Worm (Caenorhabditis elegans): ENCODE measurements around the gene elp-1.

DNA sequence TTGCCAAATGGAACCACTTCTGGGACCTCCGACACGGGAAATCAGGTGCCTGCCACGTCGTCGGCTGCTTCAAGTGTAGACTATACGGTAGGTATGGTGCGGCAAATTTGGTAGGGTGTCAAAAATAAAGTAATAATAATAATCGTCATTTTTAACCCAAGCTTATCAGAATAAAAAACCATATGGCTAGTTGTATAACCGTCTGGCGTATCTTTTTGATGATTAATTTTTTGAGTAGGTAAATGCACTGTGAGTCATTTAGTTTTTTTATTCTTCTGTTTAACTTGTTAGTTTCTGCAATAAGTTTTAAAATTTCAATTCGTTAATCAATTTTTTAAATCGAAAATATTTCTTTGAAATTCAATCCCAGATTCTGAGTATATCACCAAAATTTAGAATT, 14.5 kb downstream of the elp-1 start:
- no peak for TF ChIP-seq ama-1 (optimal IDR thresholded peaks at IDR 0.05)
- no peak for TF ChIP-seq B0310.2 (tag; optimal IDR thresholded peaks at IDR 0.05)
- no peak for TF ChIP-seq tbx-37 (GFP tag; conservative IDR thresholded peaks at IDR 0.05)
- no peak for TF ChIP-seq scrt-1 (GFP tag; IDR thresholded peaks at IDR 0.05)
- TF ChIP-seq F13C5.2 (tag; optimal IDR thresholded peaks at IDR 0.05), result no peak
- no peak for TF ChIP-seq hmbx-1 (tag; optimal IDR thresholded peaks at IDR 0.05)
- TF ChIP-seq ceh-36 (tag; optimal IDR thresholded peaks at IDR 0.05), result no peak
- TF ChIP-seq pes-1 (GFP tag; IDR thresholded peaks at IDR 0.05), result no peak
- no peak for TF ChIP-seq ceh-13 (GFP tag; optimal IDR thresholded peaks at IDR 0.05)

Data from whole organism, early embryonic.